Worm (Caenorhabditis elegans): Measurements from ENCODE around the gene Y47D3A.20.

ce11 chrIII:11231408-11231807 is 43.5 kb upstream of the Y47D3A.20 start:
- TF ChIP-seq snpc-4 (tag; optimal IDR thresholded peaks at IDR 0.05) (no peak), zag-1 (tag; optimal IDR thresholded peaks at IDR 0.05) (no peak), nhr-77 (tag; optimal IDR thresholded peaks at IDR 0.05) (no peak), ceh-16 (tag; optimal IDR thresholded peaks at IDR 0.05) (no peak), ztf-4 (tag; optimal IDR thresholded peaks at IDR 0.05) (no peak), ceh-82 (tag; optimal IDR thresholded peaks at IDR 0.05) (no peak), skn-1 (tag; optimal IDR thresholded peaks at IDR 0.05) (no peak), nhr-76 (tag; optimal IDR thresholded peaks at IDR 0.05) (no peak), fos-1 (tag; optimal IDR thresholded peaks at IDR 0.05) (no peak), nhr-11 (tag; optimal IDR thresholded peaks at IDR 0.05) (no peak), ama-1 (optimal IDR thresholded peaks at IDR 0.05) (no peak), lin-15B (tag; optimal IDR thresholded peaks at IDR 0.05) (no peak), elt-2 (tag; optimal IDR thresholded peaks at IDR 0.05) (no peak), pqm-1 (tag; optimal IDR thresholded peaks at IDR 0.05) (no peak)

Measured in whole organism, L3 larva.